Worm (Caenorhabditis elegans): ENCODE results near the gene rps-9.
"Not testable (repeated sequence)": the region's sequence is repeated elsewhere in the genome, so short reads cannot be mapped to it uniquely, and the experiment has no call there.

ce11 chrII:11121800-11122199 lies 4.4 kb downstream of the rps-9 start, which contains the start of gene W10C6.2:
- TF ChIP-seq him-1, dao-5, W03F9.2 (tag; optimal IDR thresholded peaks at IDR 0.05): not testable (repeated sequence)

Data from whole organism, L4/young adult.